Worm (Caenorhabditis elegans): ENCODE data around the gene tsp-4.

DNA sequence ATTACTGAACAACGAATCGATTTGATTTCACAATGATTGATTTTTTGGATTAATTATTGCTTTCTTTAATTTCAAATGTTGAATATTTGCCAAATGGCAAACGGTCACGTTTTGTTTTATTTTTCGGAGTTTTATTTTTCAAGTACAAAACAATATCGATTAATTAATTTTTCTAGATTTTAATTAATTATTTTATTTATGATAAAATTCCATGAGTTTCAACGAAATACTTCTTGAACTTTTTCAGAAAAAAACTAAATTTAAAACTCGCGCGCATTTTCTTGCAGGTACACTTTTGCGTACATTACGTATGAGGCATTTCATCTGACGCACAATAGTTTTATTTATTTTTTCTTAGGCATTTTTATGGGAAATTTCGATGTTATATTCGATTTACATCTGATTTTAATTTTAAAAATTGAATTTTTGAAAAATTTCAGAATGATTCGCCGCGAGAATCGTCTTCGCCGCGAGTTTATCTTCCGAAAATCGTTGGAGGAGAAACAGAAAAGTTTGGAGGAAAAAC, 38.9 kb upstream of the tsp-4 start, which contains the start of the genes ZK795.2 and ZK795.3:
- peak; percentile 87 for TF ChIP-seq mep-1 (tag; optimal IDR thresholded peaks at IDR 0.05)
- peak; percentile 61 for TF ChIP-seq dsc-1 (tag; optimal IDR thresholded peaks at IDR 0.05)
- no peak for TF ChIP-seq lin-15B (tag; optimal IDR thresholded peaks at IDR 0.05)
- no peak for TF ChIP-seq pag-3 (tag; optimal IDR thresholded peaks at IDR 0.05; ENCODE audit: borderline replicate concordance, insufficient read depth)
- TF ChIP-seq tbx-2 (tag; optimal IDR thresholded peaks at IDR 0.05), result peak; percentile 62
- peak; percentile 98 to 100 for TF ChIP-seq efl-1 (optimal IDR thresholded peaks at IDR 0.05)
- TF ChIP-seq efl-1 (GFP tag; optimal IDR thresholded peaks at IDR 0.05 in 1 of 2), result peak; percentile 99 to 100
- peak; percentile 5 for TF ChIP-seq nhr-237 (tag; optimal IDR thresholded peaks at IDR 0.05)
- TF ChIP-seq egl-13 (tag; optimal IDR thresholded peaks at IDR 0.05), result peak; percentile 10
- TF ChIP-seq alr-1 (tag; optimal IDR thresholded peaks at IDR 0.05; ENCODE audit: borderline replicate concordance), result no peak
- TF ChIP-seq jun-1 (tag; optimal IDR thresholded peaks at IDR 0.05), result peak; percentile 44

Data from whole organism, L1 larva.